Worm (Caenorhabditis elegans) whole organism, L1 larva: ENCODE measurements around the gene ZK1248.4.

ENCODE experiments used
- C04F5.9 ChIP-seq: sonication (generic microtip); optimal IDR thresholded peaks from 2 replicates; lab custom pipeline; 2016; ENCODE audit warnings: missing genetic modification characterization, missing compliant biosample characterization
- C16A3.4 ChIP-seq: fragments of 150-350 bp; optimal IDR thresholded peaks from 2 replicates; lab custom pipeline; 2014; ENCODE audit warnings: missing biosample characterization, missing genetic modification characterization
- C34B4.2 ChIP-seq: sonication (generic microtip); optimal IDR thresholded peaks from 2 replicates; lab custom pipeline; 2017; ENCODE audit warnings: mild to moderate bottlenecking, missing genetic modification characterization, missing compliant biosample characterization
- Y116A8C.19 ChIP-seq: sonication (generic microtip); optimal IDR thresholded peaks from 2 replicates; lab custom pipeline; 2016; ENCODE audit warnings: missing compliant biosample characterization, missing genetic modification characterization, borderline replicate concordance
- alr-1 ChIP-seq: fragments of 200-800 bp; sonication (Bioruptor generic); optimal IDR thresholded peaks from 2 replicates; lab custom pipeline; 2018; ENCODE audit warnings: borderline replicate concordance, mild to moderate bottlenecking, missing genetic modification characterization, missing compliant biosample characterization
- blmp-1 ChIP-seq: fragments of 150-350 bp; optimal IDR thresholded peaks from 2 replicates; lab custom pipeline; 2014; ENCODE audit warnings: missing biosample characterization, missing genetic modification characterization
- ceh-82 ChIP-seq, 3 experiments: fragments of 150-350 bp in 1 of 3; sonication (generic microtip) in 2 of 3; optimal IDR thresholded peaks; 2 replicates each; lab custom pipeline; 2014 to 2017; ENCODE audit warnings: missing biosample characterization in 3 of 3, missing genetic modification characterization in 3 of 3
- ceh-90 ChIP-seq: sonication (generic microtip); optimal IDR thresholded peaks from 2 replicates; lab custom pipeline; 2016; ENCODE audit warnings: missing genetic modification characterization, missing compliant biosample characterization
- dpl-1 ChIP-seq, 3 experiments: fragments of 150-350 bp in 2 of 3; sonication (generic microtip) in 1 of 3; optimal IDR thresholded peaks; 2 replicates each; lab custom pipeline; 2014 to 2017; ENCODE audit warnings: missing biosample characterization in 3 of 3, missing genetic modification characterization in 3 of 3, missing genetic modification reagents in 3 of 3
- dsc-1 ChIP-seq: sonication (generic microtip); optimal IDR thresholded peaks from 2 replicates; lab custom pipeline; 2016; ENCODE audit warnings: mild to moderate bottlenecking, missing genetic modification characterization, missing compliant biosample characterization
- efl-1 ChIP-seq, 4 experiments: fragments of 150-350 bp; optimal IDR thresholded peaks in 3 of 4; peaks in 1 of 4; 1 replicate in 1 of 4; 2 replicates in 3 of 4; lab custom pipeline; 2014; ENCODE audit warnings: missing biosample characterization in 2 of 4, missing genetic modification characterization in 2 of 4, missing genetic modification reagents in 2 of 4
- egl-13 ChIP-seq: sonication (generic microtip); optimal IDR thresholded peaks from 2 replicates; lab custom pipeline; 2016; ENCODE audit warnings: missing genotype, missing genetic modification reagents, missing genetic modification characterization, missing compliant biosample characterization
- egl-27 ChIP-seq, 2 experiments: fragments of 150-350 bp in 1 of 2; sonication (generic microtip); optimal IDR thresholded peaks; 3 replicates each; lab custom pipeline; 2017 to 2018; ENCODE audit warnings: missing biosample characterization in 2 of 2, missing genetic modification characterization in 2 of 2, missing genetic modification reagents in 2 of 2
- elt-2 ChIP-seq: sonication (generic microtip); optimal IDR thresholded peaks from 2 replicates; lab custom pipeline; 2016; ENCODE audit warnings: missing genetic modification characterization, mild to moderate bottlenecking, inconsistent platforms, missing compliant biosample characterization, missing genetic modification reagents
- fkh-10 ChIP-seq: sonication (generic microtip); optimal IDR thresholded peaks from 2 replicates; lab custom pipeline; 2017; ENCODE audit warnings: missing biosample characterization, missing genetic modification reagents, missing genetic modification characterization
- hlh-17 ChIP-seq: fragments of 200-800 bp; sonication (Bioruptor generic); optimal IDR thresholded peaks from 2 replicates; lab custom pipeline; 2018; ENCODE audit warnings: missing genetic modification characterization, mild to moderate bottlenecking, missing compliant biosample characterization, moderate library complexity, borderline replicate concordance
- irx-1 ChIP-seq: sonication (generic microtip); optimal IDR thresholded peaks from 2 replicates; lab custom pipeline; 2016; ENCODE audit warnings: missing genetic modification characterization, missing compliant biosample characterization
- lin-13 ChIP-seq: fragments of 150-350 bp; optimal IDR thresholded peaks from 2 replicates; lab custom pipeline; 2014; ENCODE audit warnings: missing biosample characterization, missing genetic modification reagents, missing genetic modification characterization
- lin-14 ChIP-seq: fragments of 200-800 bp; sonication (Bioruptor generic); optimal IDR thresholded peaks from 2 replicates; lab custom pipeline; 2018; ENCODE audit warnings: mild to moderate bottlenecking, missing genetic modification characterization, moderate library complexity, missing compliant biosample characterization
- lin-35 ChIP-seq, 2 experiments: fragments of 150-350 bp; optimal IDR thresholded peaks; 2 replicates each; lab custom pipeline; 2014; ENCODE audit warnings: missing biosample characterization in 2 of 2, missing genetic modification characterization in 2 of 2, missing genetic modification reagents in 2 of 2
- lir-3 ChIP-seq: sonication (generic microtip); optimal IDR thresholded peaks from 2 replicates; lab custom pipeline; 2016; ENCODE audit warnings: mild to moderate bottlenecking, missing genetic modification characterization, moderate library complexity, missing compliant biosample characterization; ENCODE audit not compliant: poor library complexity
- lsy-2 ChIP-seq, 2 experiments: fragments of 150-350 bp; optimal IDR thresholded peaks; 2 replicates each; lab custom pipeline; 2014; ENCODE audit warnings: missing biosample characterization in 2 of 2, missing genetic modification characterization in 2 of 2
- nhr-19 ChIP-seq: fragments of 200-800 bp; sonication (Bioruptor generic); conservative IDR thresholded peaks from 2 replicates; pipeline ENCODE4 v1.3.6; 2022; ENCODE audit warnings: missing genetic modification characterization, missing compliant biosample characterization
- nhr-28 ChIP-seq: fragments of 150-350 bp; optimal IDR thresholded peaks from 2 replicates; lab custom pipeline; 2014; ENCODE audit warnings: missing biosample characterization, missing genetic modification characterization
- nhr-47 ChIP-seq: sonication (generic microtip); optimal IDR thresholded peaks from 2 replicates; lab custom pipeline; 2016; ENCODE audit warnings: mild to moderate bottlenecking, missing genetic modification characterization, moderate library complexity, missing compliant biosample characterization
- nhr-71 ChIP-seq: sonication (generic microtip); optimal IDR thresholded peaks from 2 replicates; lab custom pipeline; 2016; ENCODE audit warnings: mild to moderate bottlenecking, missing genetic modification characterization, moderate library complexity, missing compliant biosample characterization
- nhr-85 ChIP-seq: sonication (generic microtip); peaks from one replicate; lab custom pipeline; 2016; ENCODE audit warnings: missing genetic modification characterization, inconsistent platforms, missing compliant biosample characterization
- nhr-90 ChIP-seq: sonication (generic microtip); optimal IDR thresholded peaks from 2 replicates; lab custom pipeline; 2016; ENCODE audit warnings: mild to moderate bottlenecking, missing genetic modification characterization, missing compliant biosample characterization; ENCODE audit not compliant: poor library complexity
- rnt-1 ChIP-seq: sonication (generic microtip); optimal IDR thresholded peaks from 2 replicates; lab custom pipeline; 2016; ENCODE audit warnings: mild to moderate bottlenecking, missing genetic modification characterization, moderate library complexity, missing compliant biosample characterization
- sox-4 ChIP-seq: sonication (generic microtip); optimal IDR thresholded peaks from 2 replicates; lab custom pipeline; 2016; ENCODE audit warnings: missing genetic modification characterization, missing compliant biosample characterization
- sptf-1 ChIP-seq: fragments of 150-350 bp; optimal IDR thresholded peaks from 2 replicates; lab custom pipeline; 2014; ENCODE audit warnings: missing biosample characterization, missing genetic modification characterization
- sup-37 ChIP-seq: fragments of 200-800 bp; sonication (Bioruptor generic); optimal IDR thresholded peaks from 2 replicates; lab custom pipeline; 2018; ENCODE audit warnings: mild to moderate bottlenecking, missing genetic modification characterization, missing compliant biosample characterization
- swsn-7 ChIP-seq: sonication (generic microtip); optimal IDR thresholded peaks from 2 replicates; lab custom pipeline; 2016; ENCODE audit warnings: missing genetic modification characterization, missing compliant biosample characterization
- tbx-2 ChIP-seq: sonication (generic microtip); optimal IDR thresholded peaks from 2 replicates; lab custom pipeline; 2016; ENCODE audit warnings: missing genetic modification characterization, missing compliant biosample characterization
- vab-15 ChIP-seq: sonication (generic microtip); optimal IDR thresholded peaks from 2 replicates; lab custom pipeline; 2017; ENCODE audit warnings: missing genotype, mild to moderate bottlenecking, missing genetic modification characterization, missing compliant biosample characterization
- xbp-1 ChIP-seq: sonication (generic microtip); optimal IDR thresholded peaks from 2 replicates; lab custom pipeline; 2016; ENCODE audit warnings: missing genetic modification characterization, missing compliant biosample characterization
- zag-1 ChIP-seq: fragments of 150-350 bp; optimal IDR thresholded peaks from 2 replicates; lab custom pipeline; 2014; ENCODE audit warnings: missing biosample characterization, missing genetic modification characterization
- zip-4 ChIP-seq: fragments of 200-800 bp; sonication (Bioruptor generic); optimal IDR thresholded peaks from 2 replicates; lab custom pipeline; 2018; ENCODE audit warnings: mild to moderate bottlenecking, missing genetic modification characterization, moderate library complexity, missing compliant biosample characterization
- ztf-11 ChIP-seq, 2 experiments: sonication (generic microtip); optimal IDR thresholded peaks; 2 replicates each; lab custom pipeline; 2016 to 2017; ENCODE audit warnings: missing genetic modification characterization in 2 of 2, missing biosample characterization in 1 of 2, missing compliant biosample characterization in 1 of 2

ZK1248.4 gene

DNA sequence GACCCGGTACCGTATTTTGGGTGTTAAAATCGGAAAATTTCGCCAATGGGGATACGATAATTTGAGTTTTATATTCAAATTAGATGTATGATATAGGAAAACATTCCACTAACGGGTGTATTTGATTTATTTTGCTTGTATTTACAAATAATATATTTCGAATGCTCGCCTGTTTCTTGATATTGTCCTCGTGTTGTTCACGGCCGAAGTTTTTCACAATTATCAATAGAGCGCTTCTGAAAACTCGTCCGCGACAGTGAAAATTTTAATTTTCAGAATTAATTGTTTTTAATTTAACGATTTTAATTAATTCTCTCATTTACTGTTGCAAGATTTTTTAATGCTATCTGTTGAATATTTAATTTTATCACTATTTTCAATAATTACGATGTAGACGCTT, 1.3 kb downstream of the ZK1248.4 start:
- TF ChIP-seq sox-4 (peak; percentile 35), swsn-7 (tag; lab: Kevin White, UChicago) (peak; percentile 32), egl-13 (tag; lab: Kevin White, UChicago) (peak; percentile 38), nhr-71 (tag; lab: Kevin White, UChicago) (peak; percentile 67), vab-15 (no peak), C04F5.9 (peak; percentile 27), elt-2 (tag; lab: Kevin White, UChicago) (peak; percentile 28), zag-1 (tag; lab: Kevin White, UChicago) (no peak), alr-1 (tag; lab: Kevin White, UChicago) (no peak), nhr-85 (tag; lab: Kevin White, UChicago) (peak; percentile 79), rnt-1 (tag; lab: Kevin White, UChicago) (peak; percentile 82), dsc-1 (tag; lab: Kevin White, UChicago) (peak; percentile 47), zip-4 (GFP tag; lab: Kevin White, UChicago) (no peak), lin-35 (GFP tag; optimal IDR thresholded peaks at IDR 0.05; lab: Kevin White, UChicago) (peak; percentile 9 to 69), nhr-19 (GFP tag; lab: Robert Waterston, UW) (peak; percentile 16; the same call in 1 of the 2 replicates), dpl-1 (GFP tag; optimal IDR thresholded peaks at IDR 0.05; lab: Kevin White, UChicago) (peak; percentile 32 to 73 (median 71)), Y116A8C.19 (no peak), tbx-2 (tag; lab: Kevin White, UChicago) (peak; percentile 59), irx-1 (peak; percentile 42), C16A3.4 (tag; lab: Kevin White, UChicago) (peak; percentile 15), C34B4.2 (tag; lab: Kevin White, UChicago) (no peak), xbp-1 (tag; lab: Kevin White, UChicago) (peak; percentile 41), lin-14 (GFP tag; lab: Kevin White, UChicago) (peak; percentile 65), efl-1 (optimal IDR thresholded peaks at IDR 0.05; lab: Kevin White, UChicago) (peak; percentile 76 to 77), efl-1 (GFP tag; optimal IDR thresholded peaks at IDR 0.05 in 1 of 2; lab: Kevin White, UChicago) (peak; percentile 69 to 96), ceh-90 (tag; lab: Kevin White, UChicago) (peak; percentile 74), lin-13 (GFP tag; lab: Kevin White, UChicago) (peak; percentile 12), hlh-17 (GFP tag; lab: Kevin White, UChicago) (no peak), nhr-28 (tag; lab: Kevin White, UChicago) (no peak), fkh-10 (no peak), lir-3 (tag; lab: Kevin White, UChicago) (peak; percentile 77), lsy-2 (tag; optimal IDR thresholded peaks at IDR 0.05; lab: Kevin White, UChicago) (peak in 1 of 2 experiments; percentile 40), ztf-11 (tag; optimal IDR thresholded peaks at IDR 0.05; lab: Kevin White, UChicago) (peak in 1 of 2 experiments; percentile 60), blmp-1 (tag; lab: Kevin White, UChicago) (no peak), nhr-47 (tag; lab: Kevin White, UChicago) (no peak), nhr-90 (tag; lab: Kevin White, UChicago) (peak; percentile 57)

- no peak for TF ChIP-seq blmp-1 (tag; lab: Kevin White, UChicago)
- no peak for TF ChIP-seq sup-37 (GFP tag; lab: Kevin White, UChicago)
- TF ChIP-seq sptf-1, result no peak
- TF ChIP-seq fkh-10, result peak; percentile 29
- TF ChIP-seq ceh-82 (tag; optimal IDR thresholded peaks at IDR 0.05; lab: Kevin White, UChicago), result peak in 2 of 3 experiments; percentile 21 to 49
- TF ChIP-seq lin-14 (GFP tag; lab: Kevin White, UChicago), result peak; percentile 71
- TF ChIP-seq egl-27 (tag; optimal IDR thresholded peaks at IDR 0.05; lab: Kevin White, UChicago), result no peak
- TF ChIP-seq, all 84 proteins: peak for 3
These were observed 1.9 kb downstream of the ZK1248.4 start, which contains the start of gene ehs-1 for ce11 chrII:5820282-5820762. ehs-1 (plus strand) TSS chrII:5820712.
